Fruit fly (Drosophila melanogaster): ENCODE measurements around the gene CG7142.

CG7142 gene

DNA sequence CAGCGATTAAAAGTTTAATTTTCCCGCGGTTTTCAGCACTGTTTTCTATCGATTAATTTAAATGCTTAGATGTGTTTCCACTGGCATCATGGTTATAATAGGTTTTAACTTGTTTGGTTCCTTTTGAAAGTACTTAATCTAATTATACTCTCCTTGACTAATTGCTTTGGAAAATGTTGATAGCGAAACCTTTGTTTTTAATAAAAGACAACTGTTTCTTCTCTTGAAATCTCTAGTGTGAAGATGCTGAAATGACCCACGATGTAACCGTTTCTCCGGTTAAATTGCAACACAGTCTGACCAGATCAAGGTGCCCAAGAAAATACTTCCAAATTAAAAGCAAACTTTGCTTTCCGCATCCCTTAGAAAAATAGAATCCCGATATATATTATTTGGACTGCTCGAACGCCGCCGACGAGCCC is 19.6 kb upstream of the CG7142 start, which contains the start of gene Dlc90F (continued):
- TF ChIP-seq Mes4 (GFP tag; optimal IDR thresholded peaks at IDR 0.05) (peak; percentile 81), CG8388 (GFP tag; optimal IDR thresholded peaks at IDR 0.05) (peak; percentile 72), CG8944 (GFP tag; optimal IDR thresholded peaks at IDR 0.05) (peak; percentile 63), CG8290 (GFP tag; optimal IDR thresholded peaks at IDR 0.05) (peak; percentile 55), CG8290 (tag; optimal IDR thresholded peaks at IDR 0.05) (peak; percentile 54 to 64), CG12104 (GFP tag; optimal IDR thresholded peaks at IDR 0.05) (peak; percentile 12), Nf-YC (tag; optimal IDR thresholded peaks at IDR 0.05) (peak; percentile 69), tll (GFP tag; optimal IDR thresholded peaks at IDR 0.05) (peak; percentile 7 to 56), CG12155 (GFP tag; optimal IDR thresholded peaks at IDR 0.05) (peak; percentile 80), insv (GFP tag; optimal IDR thresholded peaks at IDR 0.05) (peak in 1 of 2 experiments; percentile 19), CG8765 (GFP tag; IDR thresholded peaks at IDR 0.05) (no peak)

DNA sequence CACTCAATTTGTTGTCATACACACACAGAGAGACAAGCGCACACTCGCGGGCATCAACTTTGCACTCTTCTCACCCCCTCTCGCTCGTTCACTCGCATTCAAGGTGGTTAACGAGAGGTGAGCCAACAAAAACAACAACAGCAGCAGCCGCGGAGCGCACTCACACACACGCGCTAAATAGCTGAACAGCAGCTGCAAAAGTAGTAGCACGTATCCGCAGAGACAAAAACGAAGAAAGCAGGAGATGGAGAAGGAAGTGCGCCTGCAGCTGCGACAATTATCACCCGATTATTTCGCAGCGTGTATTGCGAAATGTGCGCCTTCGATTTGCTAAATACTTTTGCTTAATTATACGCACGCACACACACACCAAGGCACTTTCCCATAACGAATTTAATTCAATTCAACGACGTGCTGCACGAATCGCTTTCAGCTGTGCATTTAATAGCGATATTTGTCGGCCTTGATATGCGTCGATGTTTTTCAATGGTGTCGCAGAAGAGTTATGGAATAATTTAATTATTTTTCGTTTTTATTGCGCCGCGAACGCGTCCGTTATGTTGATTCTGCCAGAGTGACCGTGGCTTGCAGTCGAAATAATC is 19.1 kb upstream of the CG7142 start:
- TF ChIP-seq otp (GFP tag; IDR thresholded peaks at IDR 0.05) (peak; percentile 70; the same call in 1 of the 3 replicates), Camta (GFP tag; optimal IDR thresholded peaks at IDR 0.05) (no peak), pros (GFP tag; optimal IDR thresholded peaks at IDR 0.05) (peak; percentile 81), Sox102F (GFP tag; optimal IDR thresholded peaks at IDR 0.05) (no peak), Nf-YA (GFP tag; IDR thresholded peaks at IDR 0.05) (no peak), kah (GFP tag; optimal IDR thresholded peaks at IDR 0.05) (peak; percentile 83), amos (GFP tag; IDR thresholded peaks at IDR 0.05; ENCODE audit: partially characterized antibody) (no peak; the same call in 1 of the 2 replicates), ind (GFP tag; optimal IDR thresholded peaks at IDR 0.05) (no peak), da (GFP tag; optimal IDR thresholded peaks at IDR 0.05) (peak; percentile 41), hb (GFP tag; IDR thresholded peaks at IDR 0.05; ENCODE audit: partially characterized antibody) (no peak), CG2889 (GFP tag; IDR thresholded peaks at IDR 0.05) (0 out of 3 replicates have a peak, but pooled peaks have one; percentile 26), NC2α (GFP tag; optimal IDR thresholded peaks at IDR 0.05) (no peak), Doc3 (GFP tag; IDR thresholded peaks at IDR 0.05; ENCODE audit: partially characterized antibody) (no peak), HLH4C (GFP tag; IDR thresholded peaks at IDR 0.05; ENCODE audit: partially characterized antibody) (no peak), ap (GFP tag; IDR thresholded peaks at IDR 0.05) (no peak), Hsf (GFP tag; optimal IDR thresholded peaks at IDR 0.05) (no peak), CG10959 (GFP tag; IDR thresholded peaks at IDR 0.05) (no peak), CG14667 (GFP tag; IDR thresholded peaks at IDR 0.05) (no peak), ems (GFP tag; optimal IDR thresholded peaks at IDR 0.05) (peak; percentile 22), CG16815 (GFP tag; optimal IDR thresholded peaks at IDR 0.05) (peak; percentile 6), ash1 (GFP tag; optimal IDR thresholded peaks at IDR 0.05) (no peak), Stat92E (GFP tag; optimal IDR thresholded peaks at IDR 0.05) (no peak), CG11504 (tag; optimal IDR thresholded peaks at IDR 0.05) (no peak), CG18476 (GFP tag; optimal IDR thresholded peaks at IDR 0.05) (no peak), CG31441 (GFP tag; IDR thresholded peaks at IDR 0.05) (no peak), scrt (GFP tag; optimal IDR thresholded peaks at IDR 0.05) (no peak), CG4328 (GFP tag; optimal IDR thresholded peaks at IDR 0.05) (no peak), wor (GFP tag; IDR thresholded peaks at IDR 0.05) (no peak), NfI (GFP tag; optimal IDR thresholded peaks at IDR 0.05) (peak; percentile 14), CG3065 (GFP tag; optimal IDR thresholded peaks at IDR 0.05) (no peak), CkIIα-i1 (GFP tag; IDR thresholded peaks at IDR 0.05) (no peak), CG11398 (GFP tag; optimal IDR thresholded peaks at IDR 0.05) (peak; percentile 40), CG31365 (tag; optimal IDR thresholded peaks at IDR 0.05) (no peak), CG30431 (GFP tag; optimal IDR thresholded peaks at IDR 0.05) (no peak), Neu2 (GFP tag; optimal IDR thresholded peaks at IDR 0.05; ENCODE audit: borderline replicate concordance) (no peak), hbn (GFP tag; IDR thresholded peaks at IDR 0.05; ENCODE audit: partially characterized antibody) (no peak), ken (GFP tag; IDR thresholded peaks at IDR 0.05) (no peak; the same call in 2 of the 3 replicates), nau (GFP tag; optimal IDR thresholded peaks at IDR 0.05) (no peak)
